Fruit fly (Drosophila melanogaster): ENCODE data around the gene CG15312.

Gene CG15312

DNA sequence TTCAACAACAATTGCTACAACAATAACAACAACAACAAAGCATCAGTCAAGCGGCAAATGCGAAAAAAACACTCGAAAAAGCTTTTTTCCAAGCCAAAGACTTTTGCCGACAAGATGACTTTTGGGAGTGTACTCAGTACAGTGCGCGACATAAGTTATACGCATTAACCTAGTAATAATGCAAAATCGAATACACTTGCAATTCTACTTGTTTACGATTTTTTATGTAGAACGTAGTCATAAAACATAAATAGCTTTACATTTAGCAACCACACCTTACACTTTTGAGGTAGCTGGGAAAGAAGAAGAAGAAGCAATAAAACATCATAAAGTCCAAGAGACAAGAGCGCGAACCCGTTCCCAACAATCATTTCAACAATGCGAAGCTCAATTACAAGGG, 33.8 kb upstream of the CG15312 start (continued):
- TF ChIP-seq CG8765 (GFP tag; IDR thresholded peaks at IDR 0.05) (no peak), CG1024 (GFP tag; IDR thresholded peaks at IDR 0.05) (0 out of 2 replicates have a peak, but pooled peaks have one; percentile 15), CG3281 (GFP tag; optimal IDR thresholded peaks at IDR 0.05) (no peak), CG31441 (GFP tag; IDR thresholded peaks at IDR 0.05) (no peak), CG11093 (GFP tag; IDR thresholded peaks at IDR 0.05) (no peak), zen2 (GFP tag; IDR thresholded peaks at IDR 0.05; ENCODE audit: partially characterized antibody) (no peak), prd (optimal IDR thresholded peaks at IDR 0.05) (no peak), prd (GFP tag; IDR thresholded peaks at IDR 0.05) (peak; percentile 29; the same call in 1 of the 3 replicates), CG2129 (GFP tag; IDR thresholded peaks at IDR 0.05; ENCODE audit: partially characterized antibody) (no peak), oc (tag; optimal IDR thresholded peaks at IDR 0.05) (no peak), sd (tag; optimal IDR thresholded peaks at IDR 0.05) (no peak), Neu2 (GFP tag; optimal IDR thresholded peaks at IDR 0.05; ENCODE audit: borderline replicate concordance) (no peak), abd-A (tag; optimal IDR thresholded peaks at IDR 0.05) (no peak), CG15479 (GFP tag; optimal IDR thresholded peaks at IDR 0.05) (no peak), CG15514 (GFP tag; optimal IDR thresholded peaks at IDR 0.05) (no peak), CG3995 (GFP tag; optimal IDR thresholded peaks at IDR 0.05) (no peak), CG2712 (tag; optimal IDR thresholded peaks at IDR 0.05) (peak; percentile 1), GATAe (GFP tag; conservative IDR thresholded peaks at IDR 0.05) (no peak), ap (GFP tag; IDR thresholded peaks at IDR 0.05) (no peak), CG1602 (GFP tag; optimal IDR thresholded peaks at IDR 0.05) (no peak), sima (GFP tag; optimal IDR thresholded peaks at IDR 0.05) (no peak), CG6765 (GFP tag; optimal IDR thresholded peaks at IDR 0.05) (no peak), dmrt11E (tag; optimal IDR thresholded peaks at IDR 0.05) (no peak), nau (GFP tag; optimal IDR thresholded peaks at IDR 0.05) (no peak), NfI (GFP tag; optimal IDR thresholded peaks at IDR 0.05) (no peak), Bteb2 (GFP tag; optimal IDR thresholded peaks at IDR 0.05) (no peak), CG4617 (GFP tag; optimal IDR thresholded peaks at IDR 0.05; ENCODE audit: borderline replicate concordance) (no peak), CG8290 (GFP tag; optimal IDR thresholded peaks at IDR 0.05) (no peak), CG8290 (tag; optimal IDR thresholded peaks at IDR 0.05) (peak in 1 of 2 experiments; percentile 50), dimm (GFP tag; IDR thresholded peaks at IDR 0.05) (no peak), ro (GFP tag; IDR thresholded peaks at IDR 0.05) (no peak), HmgD (GFP tag; optimal IDR thresholded peaks at IDR 0.05) (no peak), Mrtf (GFP tag; IDR thresholded peaks at IDR 0.05) (no peak), CG4282 (GFP tag; optimal IDR thresholded peaks at IDR 0.05) (no peak), ems (GFP tag; optimal IDR thresholded peaks at IDR 0.05) (no peak), Dad (GFP tag; optimal IDR thresholded peaks at IDR 0.05) (no peak), H15 (GFP tag; IDR thresholded peaks at IDR 0.05) (no peak), mirr (GFP tag; optimal IDR thresholded peaks at IDR 0.05) (no peak), pb (GFP tag; optimal IDR thresholded peaks at IDR 0.05) (no peak), Sry-β (GFP tag; optimal IDR thresholded peaks at IDR 0.05) (no peak), CG7271 (tag; optimal IDR thresholded peaks at IDR 0.05) (no peak), kni (GFP tag; optimal IDR thresholded peaks at IDR 0.05) (no peak), sens (GFP tag) (peak; percentile 28), Dip2 (GFP tag; IDR thresholded peaks at IDR 0.05) (no peak), Atf6 (GFP tag; IDR thresholded peaks at IDR 0.05) (no peak), tgo (GFP tag; IDR thresholded peaks at IDR 0.05) (no peak), Ets65A (GFP tag) (no peak), CG6272 (GFP tag; IDR thresholded peaks at IDR 0.05) (no peak), CG43689 (GFP tag; IDR thresholded peaks at IDR 0.05) (no peak), ERR (GFP tag; optimal IDR thresholded peaks at IDR 0.05) (no peak), CG1792 (GFP tag; optimal IDR thresholded peaks at IDR 0.05) (no peak), Rx (GFP tag; IDR thresholded peaks at IDR 0.05) (no peak), Nf-YA (GFP tag; IDR thresholded peaks at IDR 0.05) (no peak), br (optimal IDR thresholded peaks at IDR 0.05) (no peak)
